Fruit fly (Drosophila melanogaster) whole organism, embryonic: ENCODE results near the gene CG17666.

Source experiments
- B-H2 ChIP-seq: fragments of 200-800 bp; sonication (Bioruptor generic); optimal IDR thresholded peaks from 2 replicates; lab custom pipeline; 2018; ENCODE audit warnings: missing biosample characterization, mild to moderate bottlenecking, missing genetic modification characterization
- Bdp1 ChIP-seq: fragments of 200-800 bp; sonication (Bioruptor generic); optimal IDR thresholded peaks from 3 replicates; lab custom pipeline; 2016; ENCODE audit warnings: missing biosample characterization, missing genetic modification characterization
- Bteb2 ChIP-seq: fragments of 200-800 bp; sonication (Bioruptor generic); optimal IDR thresholded peaks from 2 replicates; lab custom pipeline; 2016; ENCODE audit warnings: missing biosample characterization, missing genetic modification characterization
- CG1024 ChIP-seq: fragments of 200-800 bp; sonication (Bioruptor generic); IDR thresholded peaks from 2 replicates; pipeline ENCODE4 v1.3.6; 2022; ENCODE audit warnings: missing biosample characterization, missing genetic modification characterization
- CG12071 ChIP-seq: fragments of 200-800 bp; sonication (Bioruptor generic); optimal IDR thresholded peaks from 3 replicates; lab custom pipeline; 2018; ENCODE audit warnings: missing biosample characterization, mild to moderate bottlenecking, missing genetic modification characterization
- CG12299 ChIP-seq: fragments of 200-800 bp; sonication (Bioruptor generic); optimal IDR thresholded peaks from 2 replicates; lab custom pipeline; 2018; ENCODE audit warnings: missing biosample characterization, mild to moderate bottlenecking, missing genetic modification characterization
- CG14050 ChIP-seq: fragments of 200-800 bp; sonication (Bioruptor generic); IDR thresholded peaks from 3 replicates; pipeline ENCODE4 v1.3.6; 2022; ENCODE audit warnings: missing biosample characterization, missing genetic modification characterization
- CG17359 ChIP-seq: fragments of 200-800 bp; sonication (Bioruptor generic); optimal IDR thresholded peaks from 3 replicates; lab custom pipeline; 2018; ENCODE audit warnings: missing biosample characterization, mild to moderate bottlenecking, missing genetic modification characterization, moderate library complexity
- CG3065 ChIP-seq: fragments of 200-800 bp; sonication (Bioruptor generic); optimal IDR thresholded peaks from 2 replicates; lab custom pipeline; 2016; ENCODE audit warnings: missing biosample characterization, missing genetic modification characterization
- CG32532 ChIP-seq: fragments of 200-800 bp; sonication (Bioruptor generic); IDR thresholded peaks from 2 replicates; pipeline ENCODE4 v1.3.6; 2022; ENCODE audit warnings: missing biosample characterization, missing genetic modification characterization
- CG34224 ChIP-seq: fragments of 200-800 bp; sonication (Bioruptor generic); IDR thresholded peaks from 3 replicates; pipeline ENCODE4 v1.3.6; 2022; ENCODE audit warnings: missing biosample characterization, missing genetic modification characterization; ENCODE audit not compliant: partially characterized antibody
- CG34376 ChIP-seq: fragments of 200-800 bp; sonication (Bioruptor generic); optimal IDR thresholded peaks from 2 replicates; lab custom pipeline; 2018; ENCODE audit warnings: missing biosample characterization, mild to moderate bottlenecking, missing genetic modification characterization
- CG4730 ChIP-seq: fragments of 200-800 bp; sonication (Bioruptor generic); IDR thresholded peaks from 2 replicates; pipeline ENCODE4 v1.3.6; 2022; ENCODE audit warnings: missing biosample characterization, missing genetic modification characterization
- CG7987 ChIP-seq: fragments of 200-800 bp; sonication (Bioruptor generic); optimal IDR thresholded peaks from 2 replicates; lab custom pipeline; 2018; ENCODE audit warnings: missing biosample characterization, mild to moderate bottlenecking, missing genetic modification characterization, moderate library complexity
- CG8089 ChIP-seq: fragments of 200-800 bp; sonication (Bioruptor generic); optimal IDR thresholded peaks from 3 replicates; lab custom pipeline; 2016; ENCODE audit warnings: missing biosample characterization, missing genetic modification characterization
- CG8290 ChIP-seq, 3 experiments: fragments of 200-800 bp; sonication (Bioruptor generic); optimal IDR thresholded peaks; 2 replicates each; lab custom pipeline; 2016 to 2019; ENCODE audit warnings: missing biosample characterization in 3 of 3, missing genetic modification characterization in 3 of 3, mild to moderate bottlenecking in 2 of 3, moderate library complexity in 1 of 3
- CG8944 ChIP-seq: fragments of 200-800 bp; sonication (Bioruptor generic); optimal IDR thresholded peaks from 3 replicates; lab custom pipeline; 2016; ENCODE audit warnings: missing biosample characterization, missing genetic modification characterization
- Camta ChIP-seq: fragments of 200-800 bp; sonication (Bioruptor generic); optimal IDR thresholded peaks from 2 replicates; lab custom pipeline; 2016; ENCODE audit warnings: missing biosample characterization, missing genetic modification characterization
- Chrac-16 ChIP-seq: fragments of 200-800 bp; sonication (Bioruptor generic); optimal IDR thresholded peaks from 3 replicates; lab custom pipeline; 2016; ENCODE audit warnings: missing biosample characterization, missing genetic modification characterization
- Deaf1 ChIP-seq: fragments of 200-800 bp; optimal IDR thresholded peaks from 3 replicates; lab custom pipeline; 2019; ENCODE audit warnings: missing biosample characterization, mild to moderate bottlenecking, missing genetic modification characterization, moderate library complexity
- Dp ChIP-seq: fragments of 200-800 bp; sonication (Bioruptor generic); optimal IDR thresholded peaks from 2 replicates; lab custom pipeline; 2018; ENCODE audit warnings: missing biosample characterization, mild to moderate bottlenecking, missing genetic modification characterization, moderate library complexity
- Dref ChIP-seq: fragments of 200-800 bp; sonication (Bioruptor generic); IDR thresholded peaks from 2 replicates; pipeline ENCODE4 v1.3.6; 2022; ENCODE audit warnings: missing biosample characterization, missing genetic modification characterization
- Hr3 ChIP-seq: fragments of 200-800 bp; sonication (Bioruptor generic); optimal IDR thresholded peaks from 3 replicates; lab custom pipeline; 2016; ENCODE audit warnings: missing biosample characterization, missing genetic modification characterization
- Kr ChIP-seq: fragments of 200-800 bp; sonication (Bioruptor generic); optimal IDR thresholded peaks from 2 replicates; lab custom pipeline; 2017; ENCODE audit warnings: missing biosample characterization, mild to moderate bottlenecking, missing genetic modification characterization
- MTF-1 ChIP-seq: fragments of 200-800 bp; sonication (Bioruptor generic); optimal IDR thresholded peaks from 2 replicates; lab custom pipeline; 2018; ENCODE audit warnings: missing biosample characterization, mild to moderate bottlenecking, missing genetic modification characterization, borderline replicate concordance
- Meics ChIP-seq: fragments of 200-800 bp; sonication (Bioruptor generic); optimal IDR thresholded peaks from 2 replicates; lab custom pipeline; 2017; ENCODE audit warnings: missing biosample characterization, mild to moderate bottlenecking, missing genetic modification characterization
- Nf-YA ChIP-seq: fragments of 200-800 bp; sonication (Bioruptor generic); IDR thresholded peaks from 2 replicates; pipeline ENCODE4 v1.3.6; 2022; ENCODE audit warnings: missing biosample characterization, missing genetic modification characterization
- Sox102F ChIP-seq: fragments of 200-800 bp; sonication (Bioruptor generic); optimal IDR thresholded peaks from 2 replicates; lab custom pipeline; 2018; ENCODE audit warnings: missing biosample characterization, mild to moderate bottlenecking, missing genetic modification characterization, moderate library complexity
- Ssrp ChIP-seq: fragments of 200-800 bp; sonication (Bioruptor generic); optimal IDR thresholded peaks from 2 replicates; lab custom pipeline; 2018; ENCODE audit warnings: missing biosample characterization, mild to moderate bottlenecking, missing genetic modification characterization, moderate library complexity
- bab2 ChIP-seq: fragments of 200-800 bp; sonication (Bioruptor generic); optimal IDR thresholded peaks from 2 replicates; lab custom pipeline; 2016; ENCODE audit warnings: missing biosample characterization, missing genetic modification characterization
- cato ChIP-seq: fragments of 200-800 bp; sonication (Bioruptor generic); optimal IDR thresholded peaks from 2 replicates; lab custom pipeline; 2016; ENCODE audit warnings: missing biosample characterization, missing genetic modification characterization, borderline replicate concordance
- chinmo ChIP-seq: fragments of 200-800 bp; sonication (Bioruptor generic); IDR thresholded peaks from 4 replicates; pipeline ENCODE4 v1.3.6; 2022; ENCODE audit warnings: missing biosample characterization, missing genetic modification characterization; ENCODE audit not compliant: partially characterized antibody
- crc ChIP-seq: fragments of 200-800 bp; sonication (Bioruptor generic); optimal IDR thresholded peaks from 2 replicates; lab custom pipeline; 2016; ENCODE audit warnings: missing biosample characterization, missing genetic modification characterization
- dimm ChIP-seq: fragments of 200-800 bp; sonication (Bioruptor generic); IDR thresholded peaks from 2 replicates; pipeline ENCODE4 v1.3.6; 2022; ENCODE audit warnings: missing biosample characterization, missing genetic modification characterization
- dpn ChIP-seq, 2 experiments: fragments of 200-800 bp; sonication (Bioruptor generic); optimal IDR thresholded peaks; 3 replicates each; lab custom pipeline; 2016; ENCODE audit warnings: missing biosample characterization in 2 of 2, missing genetic modification characterization in 2 of 2
- ems ChIP-seq: fragments of 200-800 bp; sonication (Bioruptor generic); optimal IDR thresholded peaks from 3 replicates; lab custom pipeline; 2016; ENCODE audit warnings: missing biosample characterization, missing genetic modification characterization
- fu2 ChIP-seq: fragments of 200-800 bp; sonication (Bioruptor generic); optimal IDR thresholded peaks from 2 replicates; lab custom pipeline; 2016; ENCODE audit warnings: missing biosample characterization, missing genetic modification characterization
- h ChIP-seq: fragments of >200 bp; optimal IDR thresholded peaks from 2 replicates; lab custom pipeline; 2017
- hkb ChIP-seq, 2 experiments: fragments of 200-800 bp in 1 of 2; fragments of >200 bp in 1 of 2; sonication (Bioruptor generic) in 1 of 2; IDR thresholded peaks in 1 of 2; optimal IDR thresholded peaks in 1 of 2; 2 replicates each; pipeline versions ENCODE4 v1.3.6 to Lab custom; 2017 to 2022; ENCODE audit warnings: missing biosample characterization in 1 of 2, missing genetic modification characterization in 1 of 2
- jumu ChIP-seq: fragments of 200-800 bp; sonication (Bioruptor generic); optimal IDR thresholded peaks from 3 replicates; lab custom pipeline; 2016; ENCODE audit warnings: missing biosample characterization, missing genetic modification characterization
- knrl ChIP-seq: fragments of 200-800 bp; sonication (Bioruptor generic); IDR thresholded peaks from 3 replicates; pipeline ENCODE4 v1.3.6; 2022; ENCODE audit warnings: missing biosample characterization, missing genetic modification characterization; ENCODE audit not compliant: partially characterized antibody
- lmd ChIP-seq: fragments of 200-800 bp; sonication (Bioruptor generic); IDR thresholded peaks from 2 replicates; pipeline ENCODE4 v1.3.6; 2022; ENCODE audit warnings: missing biosample characterization, missing genetic modification characterization
- mam ChIP-seq: fragments of 200-800 bp; sonication (Bioruptor generic); optimal IDR thresholded peaks from 3 replicates; lab custom pipeline; 2016; ENCODE audit warnings: missing biosample characterization, missing genetic modification characterization
- mirr ChIP-seq: fragments of 200-800 bp; sonication (Bioruptor generic); optimal IDR thresholded peaks from 3 replicates; lab custom pipeline; 2018; ENCODE audit warnings: missing biosample characterization, mild to moderate bottlenecking, missing genetic modification characterization
- pum ChIP-seq: fragments of 200-800 bp; sonication (Bioruptor generic); optimal IDR thresholded peaks from 2 replicates; lab custom pipeline; 2016; ENCODE audit warnings: missing biosample characterization, missing genetic modification characterization
- rib ChIP-seq: fragments of 200-800 bp; sonication (Bioruptor generic); IDR thresholded peaks from 2 replicates; pipeline ENCODE4 v1.3.6; 2022; ENCODE audit warnings: missing biosample characterization, missing genetic modification characterization
- scrt ChIP-seq: fragments of 200-800 bp; sonication (Bioruptor generic); optimal IDR thresholded peaks from 2 replicates; lab custom pipeline; 2018; ENCODE audit warnings: missing biosample characterization, mild to moderate bottlenecking, missing genetic modification characterization, moderate library complexity
- shn ChIP-seq: fragments of 200-800 bp; sonication (Bioruptor generic); optimal IDR thresholded peaks from 3 replicates; lab custom pipeline; 2016; ENCODE audit warnings: missing biosample characterization, missing genetic modification characterization
- slp2 ChIP-seq: fragments of 200-800 bp; sonication (Bioruptor generic); optimal IDR thresholded peaks from 2 replicates; lab custom pipeline; 2016; ENCODE audit warnings: missing biosample characterization, missing genetic modification characterization
- tap ChIP-seq: fragments of 200-800 bp; optimal IDR thresholded peaks from 3 replicates; lab custom pipeline; 2019; ENCODE audit warnings: missing biosample characterization, mild to moderate bottlenecking, missing genetic modification characterization, moderate library complexity
- tin ChIP-seq: fragments of 200-800 bp; sonication (Bioruptor generic); optimal IDR thresholded peaks from 3 replicates; lab custom pipeline; 2016; ENCODE audit warnings: missing biosample characterization, missing genetic modification characterization

CG17666 gene

dm6 chr3L:12806290-12806743 is 25.2 kb downstream of the CG17666 start (continued):
- no peak for TF ChIP-seq CG8089
- no peak for TF ChIP-seq Dp (GFP tag; lab: Kevin White, UChicago)
- TF ChIP-seq CG1024 (GFP tag; lab: Robert Waterston, UW) = no peak
- no peak for TF ChIP-seq jumu (GFP tag; lab: Kevin White, UChicago)
- TF ChIP-seq fu2 (GFP tag; lab: Kevin White, UChicago) = no peak
- TF ChIP-seq Kr (GFP tag; lab: Kevin White, UChicago) = no peak
- no peak for TF ChIP-seq hkb (optimal IDR thresholded peaks at IDR 0.05; lab: Kevin White, UChicago)
- peak; percentile 73; the same call in 1 of the 2 replicates for TF ChIP-seq hkb (GFP tag; IDR thresholded peaks at IDR 0.05; lab: Robert Waterston, UW)
- no peak for TF ChIP-seq dimm
- no peak for TF ChIP-seq CG14050
- TF ChIP-seq bab2 (GFP tag; lab: Kevin White, UChicago) = no peak
- no peak for TF ChIP-seq Camta (GFP tag; lab: Kevin White, UChicago)
- TF ChIP-seq Hr3 = peak; percentile 45
- peak; percentile 22 for TF ChIP-seq Chrac-16 (GFP tag; lab: Kevin White, UChicago)
- no peak for TF ChIP-seq pum (GFP tag; lab: Kevin White, UChicago)
- TF ChIP-seq CG12299 (tag; lab: Kevin White, UChicago) = peak; percentile 68
- TF ChIP-seq CG34376 (GFP tag; lab: Kevin White, UChicago) = peak; percentile 72
- TF ChIP-seq Dref (GFP tag; lab: Robert Waterston, UW) = no peak
- TF ChIP-seq rib (GFP tag; lab: Robert Waterston, UW) = no peak
- TF ChIP-seq CG8944 (GFP tag; lab: Kevin White, UChicago) = no peak
- TF ChIP-seq knrl (GFP tag; lab: Robert Waterston, UW) = no peak
- peak; percentile 69 for TF ChIP-seq tap (tag; lab: Kevin White, UChicago)
- no peak for TF ChIP-seq shn
- no peak for TF ChIP-seq Nf-YA (GFP tag; lab: Robert Waterston, UW)
- TF ChIP-seq mam (GFP tag; lab: Kevin White, UChicago) = no peak
- peak; percentile 15 for TF ChIP-seq Deaf1 (tag; lab: Kevin White, UChicago)
- TF ChIP-seq Sox102F (GFP tag; lab: Kevin White, UChicago) = peak; percentile 65
- no peak for TF ChIP-seq scrt (GFP tag; lab: Kevin White, UChicago)
- TF ChIP-seq lmd = no peak
- peak; percentile 51 for TF ChIP-seq MTF-1 (GFP tag; lab: Kevin White, UChicago)
- no peak for TF ChIP-seq CG34224 (GFP tag; lab: Robert Waterston, UW)
- TF ChIP-seq Bdp1 (GFP tag; lab: Kevin White, UChicago) = no peak
- no peak for TF ChIP-seq crc (GFP tag; lab: Kevin White, UChicago)
- no peak for TF ChIP-seq Bteb2
- peak; percentile 58 for TF ChIP-seq Meics (GFP tag; lab: Kevin White, UChicago)
- TF ChIP-seq cato (GFP tag; lab: Kevin White, UChicago) = no peak
- peak; percentile 27 for TF ChIP-seq ems (GFP tag; lab: Kevin White, UChicago)
- TF ChIP-seq B-H2 (GFP tag; lab: Kevin White, UChicago) = no peak
- peak; percentile 47 for TF ChIP-seq tin (GFP tag; lab: Kevin White, UChicago)
- TF ChIP-seq CG32532 (GFP tag; lab: Robert Waterston, UW) = peak; percentile 66
- peak; percentile 67 for TF ChIP-seq CG17359 (tag; lab: Kevin White, UChicago)
- peak; percentile 4 for TF ChIP-seq CG7987
- TF ChIP-seq CG4730 = no peak
- peak; percentile 95; the same call in 3 of the 4 replicates for TF ChIP-seq chinmo
- TF ChIP-seq h (lab: Kevin White, UChicago) = no peak
- no peak for TF ChIP-seq CG12071
- TF ChIP-seq CG8290 (GFP tag; optimal IDR thresholded peaks at IDR 0.05; lab: Kevin White, UChicago) = no peak
- TF ChIP-seq CG8290 (tag; optimal IDR thresholded peaks at IDR 0.05; lab: Kevin White, UChicago) = peak in 1 of 2 experiments; percentile 39
- peak; percentile 37 for TF ChIP-seq Ssrp (tag; lab: Kevin White, UChicago)
- TF ChIP-seq mirr = no peak
- TF ChIP-seq dpn (GFP tag; optimal IDR thresholded peaks at IDR 0.05; lab: Kevin White, UChicago) = peak in 1 of 2 experiments; percentile 60
- no peak for TF ChIP-seq slp2 (GFP tag; lab: Kevin White, UChicago)
- TF ChIP-seq CG3065 = no peak
